Worm (Caenorhabditis elegans) whole organism, late embryonic: Measurements from ENCODE around the gene Y54F10AM.15.

Experiments
- C08G9.2 ChIP-seq: sonication (generic microtip); optimal IDR thresholded peaks from 2 replicates; lab custom pipeline; 2016; ENCODE audit warnings: mild to moderate bottlenecking, missing genetic modification characterization, moderate library complexity, missing compliant biosample characterization
- C38D4.7 ChIP-seq: fragments of 200-800 bp; sonication (Bioruptor generic); optimal IDR thresholded peaks from 2 replicates; lab custom pipeline; 2018; ENCODE audit warnings: mild to moderate bottlenecking, missing genetic modification characterization, moderate library complexity, missing compliant biosample characterization
- K02D7.2 ChIP-seq: sonication (generic microtip); optimal IDR thresholded peaks from 2 replicates; lab custom pipeline; 2017; ENCODE audit warnings: mild to moderate bottlenecking, missing genetic modification characterization, missing compliant biosample characterization
- K09A11.1 ChIP-seq: sonication (generic microtip); optimal IDR thresholded peaks from 2 replicates; lab custom pipeline; 2017; ENCODE audit warnings: antibody characterized with exemption, mild to moderate bottlenecking, missing genetic modification characterization, missing compliant biosample characterization; ENCODE audit not compliant: insufficient read depth
- ahr-1 ChIP-seq: sonication (generic microtip); optimal IDR thresholded peaks from 2 replicates; lab custom pipeline; 2016; ENCODE audit warnings: missing genetic modification characterization, missing compliant biosample characterization
- ceh-14 ChIP-seq: sonication (generic microtip); optimal IDR thresholded peaks from 2 replicates; lab custom pipeline; 2016; ENCODE audit warnings: missing genotype, missing genetic modification characterization, missing compliant biosample characterization
- ceh-18 ChIP-seq: sonication (generic microtip); optimal IDR thresholded peaks from 2 replicates; lab custom pipeline; 2016; ENCODE audit warnings: missing genetic modification characterization, missing compliant biosample characterization
- ceh-19 ChIP-seq: fragments of 200-800 bp; sonication (Bioruptor generic); optimal IDR thresholded peaks from 2 replicates; lab custom pipeline; 2018; ENCODE audit warnings: mild to moderate bottlenecking, missing genetic modification characterization, missing compliant biosample characterization
- ceh-2 ChIP-seq: sonication (generic microtip); optimal IDR thresholded peaks from 2 replicates; lab custom pipeline; 2016; ENCODE audit warnings: missing genotype, missing genetic modification characterization, missing compliant biosample characterization
- ceh-31 ChIP-seq: sonication (generic microtip); optimal IDR thresholded peaks from 2 replicates; lab custom pipeline; 2016; ENCODE audit warnings: missing genetic modification characterization, missing compliant biosample characterization
- ceh-34 ChIP-seq: sonication (generic microtip); optimal IDR thresholded peaks from 2 replicates; lab custom pipeline; 2016; ENCODE audit warnings: mild to moderate bottlenecking, missing genetic modification characterization, missing compliant biosample characterization
- ceh-45 ChIP-seq: fragments of 200-800 bp; sonication (Bioruptor generic); IDR thresholded peaks from 2 replicates; pipeline ENCODE4 v1.3.6; 2022; ENCODE audit warnings: missing genetic modification reagents, missing genetic modification characterization, missing compliant biosample characterization
- ceh-48 ChIP-seq: sonication (generic microtip); optimal IDR thresholded peaks from 2 replicates; lab custom pipeline; 2016; ENCODE audit warnings: missing genetic modification characterization, inconsistent platforms, missing compliant biosample characterization
- ceh-6 ChIP-seq: fragments of 200-800 bp; sonication (Bioruptor generic); optimal IDR thresholded peaks from 2 replicates; lab custom pipeline; 2018; ENCODE audit warnings: mild to moderate bottlenecking, missing genetic modification characterization, missing compliant biosample characterization
- elt-2 ChIP-seq: sonication (generic microtip); optimal IDR thresholded peaks from 2 replicates; lab custom pipeline; 2016; ENCODE audit warnings: missing genetic modification reagents, missing genetic modification characterization, missing compliant biosample characterization
- elt-4 ChIP-seq: sonication (generic microtip); optimal IDR thresholded peaks from 2 replicates; lab custom pipeline; 2016; ENCODE audit warnings: missing genetic modification characterization, missing compliant biosample characterization
- ets-4 ChIP-seq: sonication (generic microtip); optimal IDR thresholded peaks from 2 replicates; lab custom pipeline; 2016; ENCODE audit warnings: missing genetic modification characterization, missing compliant biosample characterization
- gmeb-2 ChIP-seq: sonication (generic microtip); optimal IDR thresholded peaks from 2 replicates; lab custom pipeline; 2016; ENCODE audit warnings: missing genetic modification characterization, inconsistent platforms, missing compliant biosample characterization
- hlh-30 ChIP-seq: sonication (generic microtip); optimal IDR thresholded peaks from 2 replicates; lab custom pipeline; 2017; ENCODE audit warnings: antibody characterized with exemption, missing genetic modification characterization, missing compliant biosample characterization; ENCODE audit not compliant: insufficient read depth
- hlh-6 ChIP-seq: sonication (generic microtip); optimal IDR thresholded peaks from 2 replicates; lab custom pipeline; 2016; ENCODE audit warnings: missing genotype, missing genetic modification characterization, missing compliant biosample characterization
- lin-11 ChIP-seq: fragments of 200-800 bp; sonication (Bioruptor generic); optimal IDR thresholded peaks from 2 replicates; lab custom pipeline; 2018; ENCODE audit warnings: mild to moderate bottlenecking, missing genetic modification characterization, missing compliant biosample characterization
- nfya-1 ChIP-seq: sonication (generic microtip); optimal IDR thresholded peaks from 2 replicates; lab custom pipeline; 2017; ENCODE audit warnings: missing genetic modification characterization, mild to moderate bottlenecking, missing compliant biosample characterization, antibody characterized with exemption, moderate library complexity
- nhr-11 ChIP-seq: fragments of 150-350 bp; optimal IDR thresholded peaks from 2 replicates; lab custom pipeline; 2014; ENCODE audit warnings: missing biosample characterization, missing genetic modification characterization
- nhr-232 ChIP-seq: sonication (generic microtip); optimal IDR thresholded peaks from 2 replicates; lab custom pipeline; 2016; ENCODE audit warnings: missing genetic modification characterization, missing compliant biosample characterization
- odd-2 ChIP-seq: sonication (generic microtip); optimal IDR thresholded peaks from 2 replicates; lab custom pipeline; 2017; ENCODE audit warnings: antibody characterized with exemption, mild to moderate bottlenecking, missing genetic modification characterization, missing compliant biosample characterization
- pax-1 ChIP-seq: fragments of 150-350 bp; optimal IDR thresholded peaks from 2 replicates; lab custom pipeline; 2014; ENCODE audit warnings: missing biosample characterization, missing genetic modification characterization
- pha-2 ChIP-seq: sonication (generic microtip); optimal IDR thresholded peaks from 2 replicates; lab custom pipeline; 2017; ENCODE audit warnings: mild to moderate bottlenecking, missing genetic modification characterization, missing compliant biosample characterization
- pros-1 ChIP-seq: fragments of 150-350 bp; optimal IDR thresholded peaks from 2 replicates; lab custom pipeline; 2014; ENCODE audit warnings: missing biosample characterization, missing genetic modification reagents, missing genetic modification characterization
- ref-2 ChIP-seq: sonication (generic microtip); optimal IDR thresholded peaks from 2 replicates; lab custom pipeline; 2016; ENCODE audit warnings: missing genetic modification characterization, missing compliant biosample characterization
- sdc-2 ChIP-seq: sonication (generic microtip); optimal IDR thresholded peaks from 2 replicates; lab custom pipeline; 2016; ENCODE audit warnings: missing genotype, missing genetic modification characterization, missing compliant biosample characterization
- sox-2 ChIP-seq: fragments of 200-800 bp; sonication (Bioruptor generic); IDR thresholded peaks from 2 replicates; pipeline ENCODE4 v1.3.6; 2022; ENCODE audit warnings: missing genetic modification reagents, missing genetic modification characterization, missing compliant biosample characterization
- syd-9 ChIP-seq: sonication (generic microtip); optimal IDR thresholded peaks from 2 replicates; lab custom pipeline; 2016; ENCODE audit warnings: mild to moderate bottlenecking, missing genetic modification characterization, moderate library complexity, missing compliant biosample characterization
- tbx-2 ChIP-seq: sonication (generic microtip); optimal IDR thresholded peaks from 2 replicates; lab custom pipeline; 2016; ENCODE audit warnings: missing genetic modification characterization, missing compliant biosample characterization
- unc-3 ChIP-seq, 2 experiments: fragments of 200-800 bp in 1 of 2; sonication (Bioruptor generic) in 1 of 2; sonication (generic microtip) in 1 of 2; conservative IDR thresholded peaks in 1 of 2; optimal IDR thresholded peaks in 1 of 2; 2 replicates each; pipeline versions ENCODE4 v1.3.6 to Lab custom; 2016 to 2022; ENCODE audit warnings: missing compliant biosample characterization in 2 of 2, missing genetic modification characterization in 2 of 2, missing genetic modification reagents in 1 of 2
- unc-42 ChIP-seq: sonication (generic microtip); optimal IDR thresholded peaks from 2 replicates; lab custom pipeline; 2016; ENCODE audit warnings: missing genotype, missing genetic modification characterization, missing compliant biosample characterization
- unc-55 ChIP-seq: sonication (generic microtip); optimal IDR thresholded peaks from 2 replicates; lab custom pipeline; 2017; ENCODE audit warnings: missing biosample characterization, missing genetic modification reagents, missing genetic modification characterization

Y54F10AM.15 gene

ce11 chrIII:2532716-2533115, 4.2 kb upstream of the Y54F10AM.15 start:
- TF ChIP-seq odd-2: no peak
- peak; percentile 35 for TF ChIP-seq ceh-18 (tag; lab: Kevin White, UChicago)
- TF ChIP-seq nhr-11: no peak
- no peak for TF ChIP-seq K02D7.2 (tag; lab: Kevin White, UChicago)
- TF ChIP-seq ref-2 (tag; lab: Kevin White, UChicago): peak; percentile 58
- peak; percentile 25 for TF ChIP-seq ceh-14 (tag; lab: Kevin White, UChicago)
- TF ChIP-seq ceh-34: peak; percentile 28
- TF ChIP-seq ets-4 (tag; lab: Kevin White, UChicago): no peak
- peak; percentile 7 for TF ChIP-seq unc-55
- TF ChIP-seq unc-42: peak; percentile 69
- no peak for TF ChIP-seq sox-2 (GFP tag; lab: Robert Waterston, UW)
- peak; percentile 48 for TF ChIP-seq syd-9
- peak; percentile 30 for TF ChIP-seq C08G9.2 (tag; lab: Kevin White, UChicago)
- TF ChIP-seq hlh-30 (tag; lab: Kevin White, UChicago): peak; percentile 89
- TF ChIP-seq ceh-48: peak; percentile 92
- TF ChIP-seq ceh-31 (tag; lab: Kevin White, UChicago): peak; percentile 79
- peak; percentile 56 for TF ChIP-seq tbx-2 (tag; lab: Kevin White, UChicago)
- peak; percentile 70 for TF ChIP-seq nfya-1 (tag; lab: Kevin White, UChicago)
- no peak for TF ChIP-seq pax-1 (tag; lab: Kevin White, UChicago)
- peak; percentile 6 for TF ChIP-seq sdc-2 (tag; lab: Kevin White, UChicago)
- peak; percentile 38 for TF ChIP-seq ceh-19 (GFP tag; lab: Kevin White, UChicago)
- no peak for TF ChIP-seq elt-2 (tag; lab: Kevin White, UChicago)

- TF ChIP-seq elt-2 (tag; lab: Kevin White, UChicago) (no peak), pros-1 (tag; lab: Kevin White, UChicago) (no peak), gmeb-2 (tag; lab: Kevin White, UChicago) (no peak), ceh-34 (no peak), odd-2 (no peak), pax-1 (tag; lab: Kevin White, UChicago) (no peak), elt-4 (tag; lab: Kevin White, UChicago) (no peak), C08G9.2 (tag; lab: Kevin White, UChicago) (no peak), sox-2 (GFP tag; lab: Robert Waterston, UW) (no peak)
Observed at ce11 chrIII:2530313-2530712, 1.8 kb upstream of the Y54F10AM.15 start, which contains the start of gene cone-1. Gene cone-1, plus strand, starts transcription at chrIII:2530613.

- TF ChIP-seq nhr-232: no peak
- TF ChIP-seq K09A11.1 (tag; lab: Kevin White, UChicago): no peak
- TF ChIP-seq ets-4 (tag; lab: Kevin White, UChicago): no peak
- TF ChIP-seq lin-11 (tag; lab: Kevin White, UChicago): no peak
- TF ChIP-seq ahr-1 (tag; lab: Kevin White, UChicago): no peak
- TF ChIP-seq ceh-48: no peak
- TF ChIP-seq unc-3 (GFP tag; conservative IDR thresholded peaks at IDR 0.05; lab: Robert Waterston, UW): no peak
- no peak for TF ChIP-seq unc-3 (tag; optimal IDR thresholded peaks at IDR 0.05; lab: Kevin White, UChicago)
- no peak for TF ChIP-seq ceh-2 (tag; lab: Kevin White, UChicago)
- no peak for TF ChIP-seq ceh-45 (GFP tag; lab: Robert Waterston, UW)
- no peak for TF ChIP-seq gmeb-2 (tag; lab: Kevin White, UChicago)
- TF ChIP-seq ceh-19 (GFP tag; lab: Kevin White, UChicago): no peak
- TF ChIP-seq hlh-6 (tag; lab: Kevin White, UChicago): no peak
- no peak for TF ChIP-seq C38D4.7 (GFP tag; lab: Kevin White, UChicago)
Observed at ce11 chrIII:2515461-2515860, 13.0 kb downstream of the Y54F10AM.15 start.

- TF ChIP-seq ceh-6 (GFP tag; lab: Kevin White, UChicago): no peak
- no peak for TF ChIP-seq nfya-1 (tag; lab: Kevin White, UChicago)
- TF ChIP-seq tbx-2 (tag; lab: Kevin White, UChicago): no peak
- TF ChIP-seq ceh-2 (tag; lab: Kevin White, UChicago): no peak
- TF ChIP-seq ceh-34: no peak
- TF ChIP-seq ets-4 (tag; lab: Kevin White, UChicago): no peak
- no peak for TF ChIP-seq pha-2 (tag; lab: Kevin White, UChicago)
Observed at ce11 chrIII:2508518-2508917, 20.0 kb downstream of the Y54F10AM.15 start, which contains the start of gene Y54F10AM.6. Gene Y54F10AM.6, plus strand, starts transcription at chrIII:2508818.
